Worm (Caenorhabditis elegans) whole organism, L2 larva: ENCODE results near the gene C23G10.5.

Experiments
- Y55F3AM.14 ChIP-seq: fragments of 200-800 bp; sonication (Bioruptor generic); optimal IDR thresholded peaks from 2 replicates; lab custom pipeline; 2018; ENCODE audit warnings: mild to moderate bottlenecking, missing genetic modification characterization, missing compliant biosample characterization
- aly-2 ChIP-seq: fragments of 150-350 bp; optimal IDR thresholded peaks from 2 replicates; lab custom pipeline; 2014; ENCODE audit warnings: missing biosample characterization, missing genetic modification characterization
- ama-1 ChIP-seq: fragments of 150-350 bp; optimal IDR thresholded peaks from 2 replicates; lab custom pipeline; 2018; ENCODE audit warnings: inconsistent platforms
- crh-2 ChIP-seq: sonication (generic microtip); optimal IDR thresholded peaks from 2 replicates; lab custom pipeline; 2017; ENCODE audit warnings: missing biosample characterization, missing genetic modification characterization
- gmeb-1 ChIP-seq: fragments of 150-350 bp; optimal IDR thresholded peaks from 2 replicates; lab custom pipeline; 2014; ENCODE audit warnings: missing biosample characterization, missing genetic modification characterization
- nhr-12 ChIP-seq: fragments of 150-350 bp; optimal IDR thresholded peaks from 2 replicates; lab custom pipeline; 2014; ENCODE audit warnings: missing biosample characterization, missing genetic modification characterization
- nhr-129 ChIP-seq: fragments of 150-350 bp; optimal IDR thresholded peaks from 2 replicates; lab custom pipeline; 2014; ENCODE audit warnings: missing biosample characterization, missing genetic modification characterization
- nhr-6 ChIP-seq: fragments of 150-350 bp; optimal IDR thresholded peaks from 2 replicates; lab custom pipeline; 2014; ENCODE audit warnings: missing biosample characterization, missing genetic modification characterization
- nhr-77 ChIP-seq: fragments of 150-350 bp; optimal IDR thresholded peaks from 2 replicates; lab custom pipeline; 2014; ENCODE audit warnings: missing biosample characterization, missing genetic modification characterization
- skn-1 ChIP-seq: sonication (generic microtip); optimal IDR thresholded peaks from 2 replicates; lab custom pipeline; 2017; ENCODE audit warnings: missing biosample characterization, missing genetic modification characterization
- snpc-4 ChIP-seq: fragments of 150-350 bp; optimal IDR thresholded peaks from 2 replicates; lab custom pipeline; 2014; ENCODE audit warnings: missing biosample characterization, missing genetic modification characterization
- unc-39 ChIP-seq: fragments of 150-350 bp; optimal IDR thresholded peaks from 2 replicates; lab custom pipeline; 2014; ENCODE audit warnings: missing biosample characterization, missing genetic modification characterization
- unc-62 ChIP-seq: fragments of 150-350 bp; optimal IDR thresholded peaks from 2 replicates; lab custom pipeline; 2014; ENCODE audit warnings: missing biosample characterization, missing genetic modification reagents, missing genetic modification characterization
- ztf-1 ChIP-seq: fragments of 200-800 bp; sonication (Bioruptor generic); conservative IDR thresholded peaks from 2 replicates; pipeline ENCODE4 v1.3.6; 2022; ENCODE audit warnings: missing genetic modification characterization, missing compliant biosample characterization

C23G10.5 gene

DNA sequence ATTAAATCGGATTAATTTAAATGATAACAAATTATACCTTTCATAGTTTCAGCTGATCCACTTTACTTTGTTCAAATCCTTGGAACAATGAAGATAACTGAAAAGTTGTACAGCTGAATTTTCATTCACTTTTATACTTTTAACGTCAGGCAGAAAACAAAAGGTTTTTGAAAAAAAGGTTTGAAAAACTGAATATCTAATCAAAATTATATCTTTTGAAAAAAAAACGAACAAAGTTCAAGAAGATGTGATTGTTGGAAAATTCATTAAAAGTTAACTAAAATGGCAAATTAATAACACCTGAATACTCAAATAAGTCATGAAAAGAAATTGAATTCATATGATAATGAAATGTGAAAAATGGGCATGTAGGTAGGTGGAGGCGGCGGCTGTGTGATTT, 45.7 kb downstream of the C23G10.5 start, which contains the start of gene T12A2.21:
T12A2.21 (minus strand) TSS at position 101 of the 400 bp plus-strand sequence.
- TF ChIP-seq ama-1 (lab: Kevin White, UChicago) (no peak), crh-2 (no peak), Y55F3AM.14 (no peak), nhr-77 (tag; lab: Kevin White, UChicago) (no peak), aly-2 (tag; lab: Kevin White, UChicago) (no peak), nhr-6 (tag; lab: Kevin White, UChicago) (no peak), snpc-4 (tag; lab: Kevin White, UChicago) (no peak)

DNA sequence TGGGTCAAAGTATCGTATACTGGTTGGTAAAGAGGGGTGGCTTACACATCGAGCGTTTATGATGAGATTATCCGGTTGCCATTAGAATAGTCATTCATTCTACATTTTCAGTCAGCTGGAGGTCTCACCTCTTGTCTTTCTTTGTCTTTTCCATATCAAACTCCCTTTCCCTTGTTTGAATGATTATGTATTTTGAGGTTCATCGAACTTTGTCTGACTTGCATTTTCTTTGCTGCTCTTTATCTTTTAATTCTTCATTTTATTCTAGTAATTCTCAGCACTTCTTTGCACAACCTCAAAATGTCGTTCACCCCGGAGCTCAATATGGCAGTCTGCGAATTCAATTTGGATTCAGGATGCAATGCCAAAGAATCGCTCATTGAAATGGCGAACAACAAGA, 49.6 kb downstream of the C23G10.5 start, which contains the start of gene T12A2.3:
T12A2.3 (plus strand) TSS at position 301 of the 400 bp plus-strand sequence.
- TF ChIP-seq crh-2, result no peak
- no peak for TF ChIP-seq gmeb-1 (tag; lab: Kevin White, UChicago)
- no peak for TF ChIP-seq unc-62
- TF ChIP-seq nhr-129 (tag; lab: Kevin White, UChicago), result no peak
- no peak for TF ChIP-seq unc-39 (tag; lab: Kevin White, UChicago)
- no peak for TF ChIP-seq ztf-1
- TF ChIP-seq snpc-4 (tag; lab: Kevin White, UChicago), result no peak
- TF ChIP-seq nhr-77 (tag; lab: Kevin White, UChicago), result no peak
- TF ChIP-seq Y55F3AM.14, result no peak
- TF ChIP-seq skn-1 (tag; lab: Kevin White, UChicago), result no peak
- TF ChIP-seq nhr-12, result no peak
- TF ChIP-seq, all 48 proteins: peak for 0
